Fruit fly (Drosophila melanogaster): Measurements from ENCODE around the gene CG3009.

The CG3009 gene

DNA sequence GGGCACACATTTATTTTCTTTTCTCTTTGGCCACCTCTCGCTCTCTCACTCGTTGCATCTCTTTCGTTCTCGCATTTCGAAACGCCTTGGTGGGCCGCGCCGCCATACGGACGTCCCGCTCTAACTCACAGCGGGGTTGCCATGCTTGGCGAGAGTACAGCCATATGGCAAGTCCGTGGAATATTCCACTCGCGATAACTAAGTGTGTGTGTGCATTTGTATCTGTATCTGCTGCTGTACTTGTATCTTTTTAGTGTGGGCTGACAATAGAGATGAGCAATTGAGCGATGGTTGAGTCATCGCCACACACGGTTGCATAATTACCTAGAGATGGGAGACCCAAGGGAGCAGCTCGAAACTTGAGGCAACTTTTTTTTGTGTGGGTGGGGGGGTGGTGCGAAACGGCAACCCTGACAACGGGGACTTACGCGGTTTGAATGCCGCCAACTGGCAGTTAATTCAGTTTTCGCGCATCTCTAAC is 18.0 kb upstream of the CG3009 start (continued):
- peak; percentile 68 for TF ChIP-seq CG32264 (GFP tag; optimal IDR thresholded peaks at IDR 0.05)

DNA sequence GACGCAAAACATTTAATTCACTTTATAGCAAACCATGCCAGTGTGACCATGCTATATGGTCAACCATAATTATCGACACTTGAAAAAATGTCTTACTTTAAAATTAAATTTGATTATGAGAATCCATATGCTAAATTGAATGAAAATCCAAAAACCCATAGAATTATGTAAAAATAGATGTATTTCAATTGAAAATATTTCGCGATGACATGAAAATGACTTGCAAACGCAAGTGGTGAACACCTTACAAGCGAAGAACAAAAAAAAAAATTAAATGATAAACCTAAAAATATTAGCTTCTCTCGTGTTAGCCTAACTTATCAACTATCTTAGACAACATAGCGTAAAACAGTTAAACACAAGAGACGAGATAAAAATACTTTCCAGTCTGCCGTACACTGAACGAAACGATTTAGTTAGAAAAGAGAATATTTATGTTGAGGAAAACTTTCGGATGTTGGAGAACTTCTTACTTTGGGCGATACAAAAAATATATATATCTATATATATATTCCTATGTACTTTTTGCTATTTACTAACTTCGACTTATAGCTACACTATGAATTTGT is 13.4 kb upstream of the CG3009 start:
- TF ChIP-seq CrebA (GFP tag; optimal IDR thresholded peaks at IDR 0.05; ENCODE audit: borderline replicate concordance) (no peak), pan (optimal IDR thresholded peaks at IDR 0.05) (no peak), Myc (optimal IDR thresholded peaks at IDR 0.05) (no peak), woc (GFP tag; optimal IDR thresholded peaks at IDR 0.05) (peak; percentile 54), tai (GFP tag; optimal IDR thresholded peaks at IDR 0.05) (no peak), brk (GFP tag; optimal IDR thresholded peaks at IDR 0.05) (no peak), dmrt93B (GFP tag; optimal IDR thresholded peaks at IDR 0.05) (peak; percentile 13), sage (GFP tag; optimal IDR thresholded peaks at IDR 0.05) (no peak), CG9705 (GFP tag; optimal IDR thresholded peaks at IDR 0.05) (no peak), Jra (GFP tag; optimal IDR thresholded peaks at IDR 0.05) (peak; percentile 35), psq (GFP tag; optimal IDR thresholded peaks at IDR 0.05) (peak; percentile 10), lola (GFP tag; optimal IDR thresholded peaks at IDR 0.05) (no peak), Vsx2 (GFP tag; optimal IDR thresholded peaks at IDR 0.05; ENCODE audit: partially characterized antibody) (no peak), OdsH (GFP tag; optimal IDR thresholded peaks at IDR 0.05) (peak; percentile 54), Hr78 (GFP tag; optimal IDR thresholded peaks at IDR 0.05) (no peak), dl (GFP tag; optimal IDR thresholded peaks at IDR 0.05; ENCODE audit: insufficient read depth in 1 of 2, partially characterized antibody in 2 of 2) (no peak), fru (GFP tag; optimal IDR thresholded peaks at IDR 0.05) (peak; percentile 35), foxo (GFP tag; optimal IDR thresholded peaks at IDR 0.05) (peak in 1 of 2 experiments; percentile 59), Hr83 (GFP tag; optimal IDR thresholded peaks at IDR 0.05; ENCODE audit: poor library complexity, severe bottlenecking) (no peak), Sp1 (GFP tag; optimal IDR thresholded peaks at IDR 0.05) (peak; percentile 50), rgr (GFP tag; optimal IDR thresholded peaks at IDR 0.05) (peak; percentile 46), Dfd (GFP tag; optimal IDR thresholded peaks at IDR 0.05) (no peak), sv (GFP tag; optimal IDR thresholded peaks at IDR 0.05) (peak; percentile 12), CG32264 (GFP tag; optimal IDR thresholded peaks at IDR 0.05) (no peak), Mio (GFP tag; optimal IDR thresholded peaks at IDR 0.05) (no peak), br (GFP tag; optimal IDR thresholded peaks at IDR 0.05) (peak; percentile 27), Abd-B (GFP tag; optimal IDR thresholded peaks at IDR 0.05) (no peak), Rel (GFP tag; optimal IDR thresholded peaks at IDR 0.05) (no peak), Rel (tag; optimal IDR thresholded peaks at IDR 0.05) (no peak), Hnf4 (GFP tag; optimal IDR thresholded peaks at IDR 0.05) (peak; percentile 51), jim (GFP tag; optimal IDR thresholded peaks at IDR 0.05) (no peak), Dif (GFP tag; optimal IDR thresholded peaks at IDR 0.05; ENCODE audit: partially characterized antibody) (no peak), HLH106 (tag; optimal IDR thresholded peaks at IDR 0.05) (peak; percentile 52), dsf (GFP tag; optimal IDR thresholded peaks at IDR 0.05; ENCODE audit: borderline replicate concordance) (no peak), ey (GFP tag; optimal IDR thresholded peaks at IDR 0.05) (peak; percentile 52), usp (GFP tag; optimal IDR thresholded peaks at IDR 0.05) (no peak), h (GFP tag; optimal IDR thresholded peaks at IDR 0.05) (peak; percentile 53), N (GFP tag; optimal IDR thresholded peaks at IDR 0.05) (no peak), GATAd (GFP tag; optimal IDR thresholded peaks at IDR 0.05) (no peak)

Measured in whole organism, wandering third instar larva.